Worm (Caenorhabditis elegans): ENCODE measurements around the gene ZK381.8.

Gene ZK381.8

ce11 chrIV:6919318-6919717, 50.9 kb downstream of the ZK381.8 start, which contains the start of gene ruvb-2 (continued):
- TF ChIP-seq dpl-1 (GFP tag; optimal IDR thresholded peaks at IDR 0.05) (peak; percentile 69), F52B5.7 (tag; optimal IDR thresholded peaks at IDR 0.05) (no peak), unc-62 (GFP tag; optimal IDR thresholded peaks at IDR 0.05) (no peak), tbp1 (GFP tag; optimal IDR thresholded peaks at IDR 0.05) (peak; percentile 70), xnd-1 (tag; optimal IDR thresholded peaks at IDR 0.05) (peak; percentile 23), ceh-27 (GFP tag; optimal IDR thresholded peaks at IDR 0.05) (no peak), hmg-1.2 (GFP tag; IDR thresholded peaks at IDR 0.05) (peak; percentile 57), bed-2 (GFP tag; IDR thresholded peaks at IDR 0.05) (no peak), lin-40 (tag; optimal IDR thresholded peaks at IDR 0.05) (no peak), lsy-27 (tag; optimal IDR thresholded peaks at IDR 0.05; ENCODE audit: borderline replicate concordance, insufficient read depth) (no peak), lsl-1 (GFP tag; optimal IDR thresholded peaks at IDR 0.05) (peak; percentile 65), him-1 (tag; optimal IDR thresholded peaks at IDR 0.05) (peak; percentile 66), repo-1 (tag; optimal IDR thresholded peaks at IDR 0.05) (no peak), hlh-26 (GFP tag; conservative IDR thresholded peaks at IDR 0.05) (no peak), rec-8 (tag; optimal IDR thresholded peaks at IDR 0.05) (no peak), sdz-38 (tag; optimal IDR thresholded peaks at IDR 0.05) (no peak), madf-6 (GFP tag; IDR thresholded peaks at IDR 0.05) (no peak; the same call in 1 of the 2 replicates), snpc-4 (GFP tag; optimal IDR thresholded peaks at IDR 0.05) (peak; percentile 74), snpc-4 (tag; optimal IDR thresholded peaks at IDR 0.05) (peak; percentile 79 to 91 (median 86)), F57C9.4 (tag; optimal IDR thresholded peaks at IDR 0.05) (no peak), nhr-27 (tag; optimal IDR thresholded peaks at IDR 0.05) (no peak), Y56A3A.18 (GFP tag; IDR thresholded peaks at IDR 0.05) (0 out of 2 replicates have a peak, but pooled peaks have one; percentile 22), C17E4.6 (GFP tag; IDR thresholded peaks at IDR 0.05) (no peak), tbx-9 (tag; optimal IDR thresholded peaks at IDR 0.05; ENCODE audit: borderline replicate concordance) (no peak), snpc-1.1 (tag; optimal IDR thresholded peaks at IDR 0.05; ENCODE audit: insufficient read depth) (peak; percentile 31), Y53G8AR.9 (GFP tag; conservative IDR thresholded peaks at IDR 0.05) (peak; percentile 62), hlh-12 (tag; optimal IDR thresholded peaks at IDR 0.05) (no peak), rpc-1 (optimal IDR thresholded peaks at IDR 0.05) (no peak), rpc-1 (tag; optimal IDR thresholded peaks at IDR 0.05) (no peak), bed-1 (GFP tag; IDR thresholded peaks at IDR 0.05) (no peak), lir-1 (GFP tag; conservative IDR thresholded peaks at IDR 0.05) (0 out of 2 replicates have a peak, but pooled peaks have one; percentile 31), ztf-18 (tag; optimal IDR thresholded peaks at IDR 0.05) (peak; percentile 97), nhr-90 (tag; optimal IDR thresholded peaks at IDR 0.05) (no peak), lin-54 (GFP tag; optimal IDR thresholded peaks at IDR 0.05) (peak; percentile 91), pha-4 (tag; optimal IDR thresholded peaks at IDR 0.05) (peak; percentile 49), ztf-6 (GFP tag; IDR thresholded peaks at IDR 0.05) (no peak), F55B11.4 (tag; optimal IDR thresholded peaks at IDR 0.05; ENCODE audit: borderline replicate concordance, insufficient read depth) (no peak), attf-3 (GFP tag; conservative IDR thresholded peaks at IDR 0.05) (peak; percentile 65; the same call in 1 of the 2 replicates), athp-1 (tag; optimal IDR thresholded peaks at IDR 0.05) (peak; percentile 73), ceh-79 (tag; optimal IDR thresholded peaks at IDR 0.05) (no peak), B0019.2 (GFP tag; conservative IDR thresholded peaks at IDR 0.05) (no peak), ztf-22 (GFP tag; optimal IDR thresholded peaks at IDR 0.05) (no peak), B0261.1 (tag; optimal IDR thresholded peaks at IDR 0.05) (no peak), dox-1 (GFP tag; IDR thresholded peaks at IDR 0.05) (no peak; the same call in 1 of the 2 replicates), nhr-179 (tag; optimal IDR thresholded peaks at IDR 0.05) (no peak), Y67H2A.10 (GFP tag; conservative IDR thresholded peaks at IDR 0.05) (no peak), Y79H2A.3 (GFP tag; conservative IDR thresholded peaks at IDR 0.05) (no peak), tlf-1 (GFP tag; optimal IDR thresholded peaks at IDR 0.05) (peak; percentile 53), pbrm-1 (GFP tag; IDR thresholded peaks at IDR 0.05) (peak; percentile 70; the same call in 1 of the 2 replicates)

Data from whole organism, young adult.